Fruit fly (Drosophila melanogaster) whole organism, embryonic: ENCODE results near the gene CG5697.
A peak's percentile ranks its signal among the peaks of the same experiment; 100 is the strongest.

Source experiments
- Atf3 ChIP-seq: fragments of 200-800 bp; sonication (Bioruptor generic); optimal IDR thresholded peaks from 3 replicates; lab custom pipeline; 2016; ENCODE audit warnings: missing biosample characterization, missing genetic modification characterization
- CG10267 ChIP-seq: fragments of 200-800 bp; sonication (Bioruptor generic); optimal IDR thresholded peaks from 2 replicates; lab custom pipeline; 2018; ENCODE audit warnings: missing biosample characterization, mild to moderate bottlenecking, missing genetic modification characterization, moderate library complexity
- CG12299 ChIP-seq: fragments of 200-800 bp; sonication (Bioruptor generic); optimal IDR thresholded peaks from 2 replicates; lab custom pipeline; 2018; ENCODE audit warnings: missing biosample characterization, mild to moderate bottlenecking, missing genetic modification characterization
- CG14050 ChIP-seq: fragments of 200-800 bp; sonication (Bioruptor generic); IDR thresholded peaks from 3 replicates; pipeline ENCODE4 v1.3.6; 2022; ENCODE audit warnings: missing biosample characterization, missing genetic modification characterization
- CG1602 ChIP-seq: fragments of 200-800 bp; sonication (Bioruptor generic); optimal IDR thresholded peaks from 3 replicates; lab custom pipeline; 2016; ENCODE audit warnings: missing biosample characterization, missing genetic modification characterization
- CG3281 ChIP-seq: fragments of 200-800 bp; sonication (Bioruptor generic); optimal IDR thresholded peaks from 3 replicates; lab custom pipeline; 2017; ENCODE audit warnings: missing biosample characterization, mild to moderate bottlenecking, missing genetic modification characterization
- CG3838 ChIP-seq: fragments of 200-800 bp; sonication (Bioruptor generic); optimal IDR thresholded peaks from 3 replicates; lab custom pipeline; 2016; ENCODE audit warnings: missing biosample characterization, missing genetic modification characterization
- CG4854 ChIP-seq: fragments of 200-800 bp; sonication (Bioruptor generic); optimal IDR thresholded peaks from 2 replicates; lab custom pipeline; 2016; ENCODE audit warnings: missing biosample characterization, missing genetic modification characterization, inconsistent platforms
- CG5953 ChIP-seq: fragments of 200-800 bp; sonication (Bioruptor generic); IDR thresholded peaks from 2 replicates; pipeline ENCODE4 v1.3.6; 2022; ENCODE audit warnings: missing biosample characterization, missing genetic modification characterization
- CG7963 ChIP-seq: fragments of 200-800 bp; sonication (Bioruptor generic); IDR thresholded peaks from 3 replicates; pipeline ENCODE4 v1.3.6; 2022; ENCODE audit warnings: missing biosample characterization, missing genetic modification characterization; ENCODE audit not compliant: partially characterized antibody
- CG7987 ChIP-seq: fragments of 200-800 bp; sonication (Bioruptor generic); optimal IDR thresholded peaks from 2 replicates; lab custom pipeline; 2018; ENCODE audit warnings: missing biosample characterization, mild to moderate bottlenecking, missing genetic modification characterization, moderate library complexity
- CG8089 ChIP-seq: fragments of 200-800 bp; sonication (Bioruptor generic); optimal IDR thresholded peaks from 3 replicates; lab custom pipeline; 2016; ENCODE audit warnings: missing biosample characterization, missing genetic modification characterization
- CG9609 ChIP-seq: fragments of 200-800 bp; sonication (Bioruptor generic); optimal IDR thresholded peaks from 3 replicates; lab custom pipeline; 2016; ENCODE audit warnings: missing biosample characterization, missing genetic modification characterization
- CG9797 ChIP-seq: fragments of 200-800 bp; sonication (Bioruptor generic); optimal IDR thresholded peaks from 3 replicates; lab custom pipeline; 2018; ENCODE audit warnings: missing biosample characterization, mild to moderate bottlenecking, missing genetic modification characterization
- Dll ChIP-seq: fragments of 200-800 bp; sonication (Bioruptor generic); IDR thresholded peaks from 4 replicates; pipeline ENCODE4 v1.3.6; 2022; ENCODE audit warnings: missing biosample characterization, missing genetic modification characterization; ENCODE audit not compliant: partially characterized antibody
- Drgx ChIP-seq: fragments of 200-800 bp; sonication (Bioruptor generic); IDR thresholded peaks from 2 replicates; pipeline ENCODE4 v1.3.6; 2022; ENCODE audit warnings: missing biosample characterization, missing genetic modification characterization
- Ets65A ChIP-seq: fragments of 200-800 bp; sonication (Bioruptor generic); peaks from one replicate; lab custom pipeline; 2016; ENCODE audit warnings: missing biosample characterization, missing genetic modification characterization
- HLH4C ChIP-seq: fragments of 200-800 bp; sonication (Bioruptor generic); IDR thresholded peaks from 3 replicates; pipeline ENCODE4 v1.3.6; 2022; ENCODE audit warnings: missing biosample characterization, missing genetic modification characterization; ENCODE audit not compliant: partially characterized antibody
- HLH54F ChIP-seq: fragments of 200-800 bp; sonication (Bioruptor generic); optimal IDR thresholded peaks from 3 replicates; lab custom pipeline; 2016; ENCODE audit warnings: missing biosample characterization, missing genetic modification characterization
- Jarid2 ChIP-seq: fragments of 200-800 bp; sonication (Bioruptor generic); optimal IDR thresholded peaks from 3 replicates; lab custom pipeline; 2017; ENCODE audit warnings: mild to moderate bottlenecking, missing biosample characterization, missing genetic modification reagents, missing genetic modification characterization
- Meics ChIP-seq: fragments of 200-800 bp; sonication (Bioruptor generic); optimal IDR thresholded peaks from 2 replicates; lab custom pipeline; 2017; ENCODE audit warnings: missing biosample characterization, mild to moderate bottlenecking, missing genetic modification characterization
- Sox102F ChIP-seq: fragments of 200-800 bp; sonication (Bioruptor generic); optimal IDR thresholded peaks from 2 replicates; lab custom pipeline; 2018; ENCODE audit warnings: missing biosample characterization, mild to moderate bottlenecking, missing genetic modification characterization, moderate library complexity
- Sry-β ChIP-seq: fragments of 200-800 bp; sonication (Bioruptor generic); optimal IDR thresholded peaks from 2 replicates; lab custom pipeline; 2018; ENCODE audit warnings: missing biosample characterization, mild to moderate bottlenecking, missing genetic modification characterization, moderate library complexity
- Ssrp ChIP-seq: fragments of 200-800 bp; sonication (Bioruptor generic); optimal IDR thresholded peaks from 2 replicates; lab custom pipeline; 2018; ENCODE audit warnings: missing biosample characterization, mild to moderate bottlenecking, missing genetic modification characterization, moderate library complexity
- ase ChIP-seq: fragments of 200-800 bp; sonication (Bioruptor generic); IDR thresholded peaks from 3 replicates; pipeline ENCODE4 v1.3.6; 2022; ENCODE audit warnings: missing biosample characterization, missing genetic modification characterization
- ash1 ChIP-seq: fragments of 200-800 bp; sonication (Bioruptor generic); optimal IDR thresholded peaks from 2 replicates; lab custom pipeline; 2018; ENCODE audit warnings: missing biosample characterization, mild to moderate bottlenecking, missing genetic modification characterization
- br ChIP-seq: fragments of >200 bp; optimal IDR thresholded peaks from 2 replicates; lab custom pipeline; 2017
- ci ChIP-seq: fragments of 200-800 bp; sonication (Bioruptor generic); IDR thresholded peaks from 3 replicates; pipeline ENCODE4 v1.3.6; 2022; ENCODE audit warnings: missing biosample characterization, missing genetic modification characterization
- corto ChIP-seq: fragments of 200-800 bp; sonication (Bioruptor generic); optimal IDR thresholded peaks from 2 replicates; lab custom pipeline; 2016; ENCODE audit warnings: missing biosample characterization, mild to moderate bottlenecking, missing genetic modification characterization, moderate library complexity
- emc ChIP-seq: fragments of 200-800 bp; sonication (Bioruptor generic); optimal IDR thresholded peaks from 2 replicates; lab custom pipeline; 2016; ENCODE audit warnings: missing biosample characterization, missing genetic modification characterization
- exex ChIP-seq: fragments of 200-800 bp; sonication (Bioruptor generic); optimal IDR thresholded peaks from 4 replicates; lab custom pipeline; 2018; ENCODE audit warnings: missing biosample characterization, mild to moderate bottlenecking, missing genetic modification characterization, moderate library complexity
- fd102C ChIP-seq: fragments of 200-800 bp; sonication (Bioruptor generic); optimal IDR thresholded peaks from 2 replicates; lab custom pipeline; 2018; ENCODE audit warnings: missing biosample characterization, mild to moderate bottlenecking, missing genetic modification characterization, moderate library complexity
- ftz-f1 ChIP-seq: fragments of 200-800 bp; sonication (Bioruptor generic); optimal IDR thresholded peaks from 2 replicates; lab custom pipeline; 2016; ENCODE audit warnings: missing biosample characterization, missing genetic modification characterization
- hth ChIP-seq: fragments of >200 bp; optimal IDR thresholded peaks from 2 replicates; lab custom pipeline; 2017; ENCODE audit warnings: inconsistent platforms
- ind ChIP-seq: fragments of 200-800 bp; sonication (Bioruptor generic); optimal IDR thresholded peaks from 3 replicates; lab custom pipeline; 2016; ENCODE audit warnings: missing biosample characterization, missing genetic modification characterization
- lov ChIP-seq, 2 experiments: fragments of 200-800 bp in 1 of 2; fragments of >200 bp in 1 of 2; sonication (Bioruptor generic) in 1 of 2; IDR thresholded peaks in 1 of 2; optimal IDR thresholded peaks in 1 of 2; 2 replicates in 1 of 2; 3 replicates in 1 of 2; pipeline versions ENCODE4 v1.3.6 to Lab custom; 2017 to 2022; ENCODE audit warnings: missing biosample characterization in 1 of 2, missing genetic modification characterization in 1 of 2
- nom ChIP-seq: fragments of 200-800 bp; sonication (Bioruptor generic); optimal IDR thresholded peaks from 2 replicates; lab custom pipeline; 2017; ENCODE audit warnings: missing biosample characterization, missing genetic modification characterization, mild to moderate bottlenecking, moderate library complexity, missing genetic modification reagents
- prd ChIP-seq, 3 experiments: fragments of >200 bp in 2 of 3; fragments of 200-800 bp in 1 of 3; sonication (Bioruptor generic) in 1 of 3; optimal IDR thresholded peaks in 2 of 3; IDR thresholded peaks in 1 of 3; 2 replicates in 2 of 3; 3 replicates in 1 of 3; pipeline versions ENCODE4 v1.3.6 to Lab custom; 2017 to 2022; ENCODE audit warnings: missing biosample characterization in 1 of 3, missing genetic modification characterization in 1 of 3
- ranshi ChIP-seq: fragments of 200-800 bp; sonication (Bioruptor generic); IDR thresholded peaks from 2 replicates; pipeline ENCODE4 v1.3.6; 2022; ENCODE audit warnings: missing biosample characterization, missing genetic modification characterization
- rib ChIP-seq: fragments of 200-800 bp; sonication (Bioruptor generic); IDR thresholded peaks from 2 replicates; pipeline ENCODE4 v1.3.6; 2022; ENCODE audit warnings: missing biosample characterization, missing genetic modification characterization
- scrt ChIP-seq: fragments of 200-800 bp; sonication (Bioruptor generic); optimal IDR thresholded peaks from 2 replicates; lab custom pipeline; 2018; ENCODE audit warnings: missing biosample characterization, mild to moderate bottlenecking, missing genetic modification characterization, moderate library complexity
- sima ChIP-seq: fragments of 200-800 bp; sonication (Bioruptor generic); optimal IDR thresholded peaks from 2 replicates; lab custom pipeline; 2016; ENCODE audit warnings: missing biosample characterization, missing genetic modification characterization
- slp2 ChIP-seq: fragments of 200-800 bp; sonication (Bioruptor generic); optimal IDR thresholded peaks from 2 replicates; lab custom pipeline; 2016; ENCODE audit warnings: missing biosample characterization, missing genetic modification characterization
- so ChIP-seq: fragments of 200-800 bp; sonication (Bioruptor generic); IDR thresholded peaks from 3 replicates; pipeline ENCODE4 v1.3.6; 2022; ENCODE audit warnings: missing biosample characterization, missing genetic modification characterization
- tx ChIP-seq: fragments of 200-800 bp; sonication (Bioruptor generic); optimal IDR thresholded peaks from 2 replicates; lab custom pipeline; 2016; ENCODE audit warnings: missing biosample characterization, missing genetic modification characterization
- usp ChIP-seq: fragments of >200 bp; optimal IDR thresholded peaks from 2 replicates; lab custom pipeline; 2017; ENCODE audit warnings: missing biosample characterization, missing genetic modification characterization
- vnd ChIP-seq: fragments of 200-800 bp; sonication (Bioruptor generic); IDR thresholded peaks from 3 replicates; pipeline ENCODE4 v1.3.6; 2022; ENCODE audit warnings: missing biosample characterization, missing genetic modification characterization; ENCODE audit not compliant: partially characterized antibody
- vvl ChIP-seq: fragments of 200-800 bp; sonication (Bioruptor generic); IDR thresholded peaks from 2 replicates; pipeline ENCODE4 v1.3.6; 2022; ENCODE audit warnings: missing biosample characterization, missing genetic modification characterization
- zen2 ChIP-seq: fragments of 200-800 bp; sonication (Bioruptor generic); IDR thresholded peaks from 3 replicates; pipeline ENCODE4 v1.3.6; 2022; ENCODE audit warnings: missing biosample characterization, missing genetic modification characterization; ENCODE audit not compliant: partially characterized antibody

CG5697 gene

dm6 chr3R:21017464-21018080 is 1.8 kb downstream of the CG5697 start, which contains the start of gene Rlip (continued):
- TF ChIP-seq CG3838 (GFP tag; lab: Kevin White, UChicago) = peak; percentile 100
- no peak for TF ChIP-seq fd102C (GFP tag; lab: Kevin White, UChicago)
- TF ChIP-seq tx (GFP tag; lab: Kevin White, UChicago) = peak; percentile 16
- no peak for TF ChIP-seq lov (optimal IDR thresholded peaks at IDR 0.05; lab: Kevin White, UChicago)
- no peak for TF ChIP-seq lov (GFP tag; IDR thresholded peaks at IDR 0.05; lab: Robert Waterston, UW)
- peak; percentile 44 for TF ChIP-seq CG4854
- TF ChIP-seq ash1 (GFP tag; lab: Kevin White, UChicago) = peak; percentile 12
- no peak for TF ChIP-seq CG5953 (GFP tag; lab: Robert Waterston, UW)
- peak; percentile 19 for TF ChIP-seq Meics
- TF ChIP-seq scrt (GFP tag; lab: Kevin White, UChicago) = peak; percentile 90
- no peak for TF ChIP-seq Jarid2 (GFP tag; lab: Kevin White, UChicago)
- TF ChIP-seq CG14050 (GFP tag; lab: Robert Waterston, UW) = no peak
- no peak for TF ChIP-seq ftz-f1
- TF ChIP-seq CG7963 (GFP tag; lab: Robert Waterston, UW) = 0 out of 3 replicates have a peak, but pooled peaks have one; percentile 41
- peak; percentile 96 for TF ChIP-seq CG10267 (tag; lab: Kevin White, UChicago)
- peak; percentile 18 for TF ChIP-seq exex
- peak; percentile 98 for TF ChIP-seq Ets65A (GFP tag; lab: Kevin White, UChicago)
- TF ChIP-seq ranshi (GFP tag; lab: Robert Waterston, UW) = peak; percentile 51; the same call in 1 of the 2 replicates
- TF ChIP-seq Sry-β (GFP tag; lab: Kevin White, UChicago) = peak; percentile 16
- no peak for TF ChIP-seq rib (GFP tag; lab: Robert Waterston, UW)
- peak; percentile 21 for TF ChIP-seq Atf3 (GFP tag; lab: Kevin White, UChicago)
- no peak for TF ChIP-seq hth
- TF ChIP-seq Ssrp = no peak
- TF ChIP-seq nom = no peak
- TF ChIP-seq Dll (GFP tag; lab: Robert Waterston, UW) = peak; percentile 38; the same call in 1 of the 4 replicates
- peak; percentile 19 for TF ChIP-seq CG3281 (GFP tag; lab: Kevin White, UChicago)
- peak; percentile 37; the same call in 1 of the 3 replicates for TF ChIP-seq ci
- TF ChIP-seq corto (GFP tag; lab: Kevin White, UChicago) = no peak
- TF ChIP-seq CG9797 (GFP tag; lab: Kevin White, UChicago) = no peak
- TF ChIP-seq ind (GFP tag; lab: Kevin White, UChicago) = peak; percentile 41
- TF ChIP-seq ase (GFP tag; lab: Robert Waterston, UW) = peak; percentile 38; the same call in 2 of the 3 replicates
- TF ChIP-seq Sox102F (GFP tag; lab: Kevin White, UChicago) = peak; percentile 34
- peak; percentile 65 for TF ChIP-seq CG7987 (GFP tag; lab: Kevin White, UChicago)
- peak; percentile 55 for TF ChIP-seq CG9609
- TF ChIP-seq usp (GFP tag; lab: Kevin White, UChicago) = no peak
- no peak for TF ChIP-seq so (GFP tag; lab: Robert Waterston, UW)
- TF ChIP-seq HLH54F (GFP tag; lab: Kevin White, UChicago) = peak; percentile 29
- peak; percentile 30 for TF ChIP-seq slp2 (GFP tag; lab: Kevin White, UChicago)
- TF ChIP-seq zen2 (GFP tag; lab: Robert Waterston, UW) = peak; percentile 48
- TF ChIP-seq vnd = no peak
- peak; percentile 68 for TF ChIP-seq vvl
- TF ChIP-seq CG1602 = peak; percentile 15
- TF ChIP-seq emc (GFP tag; lab: Kevin White, UChicago) = no peak
- no peak for TF ChIP-seq prd (optimal IDR thresholded peaks at IDR 0.05; lab: Kevin White, UChicago)
- peak; percentile 37; the same call in 1 of the 3 replicates for TF ChIP-seq prd (GFP tag; IDR thresholded peaks at IDR 0.05; lab: Robert Waterston, UW)
- TF ChIP-seq CG8089 (GFP tag; lab: Kevin White, UChicago) = peak; percentile 44
- TF ChIP-seq br (lab: Kevin White, UChicago) = no peak
- no peak for TF ChIP-seq CG12299 (tag; lab: Kevin White, UChicago)
- TF ChIP-seq Drgx (GFP tag; lab: Robert Waterston, UW) = peak; percentile 33; the same call in 1 of the 2 replicates
- no peak for TF ChIP-seq sima
- TF ChIP-seq HLH4C (GFP tag; lab: Robert Waterston, UW) = peak; percentile 59; the same call in 2 of the 3 replicates
